Worm (Caenorhabditis elegans) whole organism, L4 larva: ENCODE data around the gene rga-5.

Experiments used
- F44E2.7 ChIP-seq: fragments of 200-800 bp; sonication (Bioruptor generic); IDR thresholded peaks from 2 replicates; pipeline ENCODE4 v2.1.2; 2022; ENCODE audit warnings: missing genetic modification characterization, missing compliant biosample characterization
- F49E8.2 ChIP-seq: sonication (generic microtip); optimal IDR thresholded peaks from 2 replicates; lab custom pipeline; 2016; ENCODE audit warnings: missing compliant biosample characterization, mild to moderate bottlenecking, missing genetic modification characterization, borderline replicate concordance
- T26A8.4 ChIP-seq: fragments of 200-800 bp; sonication (Bioruptor generic); IDR thresholded peaks from 2 replicates; pipeline ENCODE4 v1.3.6; 2022; ENCODE audit warnings: missing genetic modification characterization, missing compliant biosample characterization
- Y48G9A.11 ChIP-seq: fragments of 200-800 bp; sonication (Bioruptor generic); IDR thresholded peaks from 2 replicates; pipeline ENCODE4 v1.3.6; 2022; ENCODE audit warnings: missing genetic modification reagents, missing genetic modification characterization, missing compliant biosample characterization
- aha-1 ChIP-seq: fragments of 150-350 bp; peaks from one replicate; lab custom pipeline; 2014; ENCODE audit warnings: missing biosample characterization, missing genetic modification characterization
- aly-2 ChIP-seq: sonication (generic microtip); optimal IDR thresholded peaks from 2 replicates; lab custom pipeline; 2018; ENCODE audit warnings: missing biosample characterization, missing genetic modification characterization
- ama-1 ChIP-seq: fragments of 150-350 bp; optimal IDR thresholded peaks from 2 replicates; lab custom pipeline; 2014; ENCODE audit warnings: inconsistent platforms, mixed read lengths
- arid-1 ChIP-seq: fragments of 200-800 bp; sonication (Bioruptor generic); conservative IDR thresholded peaks from 2 replicates; pipeline ENCODE4 v1.3.6; 2022; ENCODE audit warnings: missing genetic modification reagents, missing genetic modification characterization, missing compliant biosample characterization
- cey-2 ChIP-seq: sonication (generic microtip); optimal IDR thresholded peaks from 3 replicates; lab custom pipeline; 2017; ENCODE audit warnings: missing genetic modification characterization, mild to moderate bottlenecking, missing compliant biosample characterization, antibody characterized with exemption, borderline replicate concordance; ENCODE audit not compliant: insufficient read depth
- daf-16 ChIP-seq, 3 experiments: sonication (generic microtip); optimal IDR thresholded peaks; 2 replicates each; lab custom pipeline; 2016 to 2017; ENCODE audit warnings: missing genetic modification characterization in 3 of 3, missing genetic modification reagents in 3 of 3, mild to moderate bottlenecking in 2 of 3, missing compliant biosample characterization in 2 of 3, missing biosample characterization in 1 of 3, moderate library complexity in 1 of 3
- dmd-8 ChIP-seq: fragments of 200-800 bp; sonication (Bioruptor generic); IDR thresholded peaks from 2 replicates; pipeline ENCODE4 v1.3.6; 2022; ENCODE audit warnings: missing genetic modification characterization, missing compliant biosample characterization
- duxl-1 ChIP-seq: sonication (generic microtip); optimal IDR thresholded peaks from 2 replicates; lab custom pipeline; 2016; ENCODE audit warnings: mild to moderate bottlenecking, missing genetic modification characterization, moderate library complexity, missing compliant biosample characterization; ENCODE audit not compliant: poor library complexity
- egl-43 ChIP-seq: fragments of 200-800 bp; sonication (Bioruptor generic); IDR thresholded peaks from 2 replicates; pipeline ENCODE4 v1.3.6; 2022; ENCODE audit warnings: missing genetic modification reagents, missing genetic modification characterization, missing compliant biosample characterization
- fkh-10 ChIP-seq: fragments of 150-350 bp; optimal IDR thresholded peaks from 2 replicates; lab custom pipeline; 2014; ENCODE audit warnings: missing biosample characterization, missing genetic modification reagents, missing genetic modification characterization
- hif-1 ChIP-seq, 2 experiments: sonication (generic microtip); optimal IDR thresholded peaks; 2 replicates each; lab custom pipeline; 2016 to 2017; ENCODE audit warnings: missing compliant biosample characterization in 2 of 2, missing genetic modification characterization in 2 of 2, missing genetic modification reagents in 2 of 2, missing genotype in 2 of 2, mild to moderate bottlenecking in 1 of 2
- lim-7 ChIP-seq: fragments of 200-800 bp; sonication (Bioruptor generic); IDR thresholded peaks from 2 replicates; pipeline ENCODE4 v1.3.6; 2022; ENCODE audit warnings: missing genetic modification characterization, missing compliant biosample characterization
- lin-1 ChIP-seq: fragments of 200-800 bp; sonication (Bioruptor generic); IDR thresholded peaks from 2 replicates; pipeline ENCODE4 v1.3.6; 2022; ENCODE audit warnings: missing genetic modification reagents, missing genetic modification characterization, missing compliant biosample characterization
- lin-29 ChIP-seq: fragments of 200-800 bp; sonication (Bioruptor generic); IDR thresholded peaks from 2 replicates; pipeline ENCODE4 v1.3.6; 2022; ENCODE audit warnings: missing genetic modification reagents, missing genetic modification characterization, missing compliant biosample characterization
- lin-38 ChIP-seq: fragments of 200-800 bp; sonication (Bioruptor generic); IDR thresholded peaks from 2 replicates; pipeline ENCODE4 v1.3.6; 2022; ENCODE audit warnings: missing genetic modification reagents, missing genetic modification characterization, missing compliant biosample characterization
- mdl-1 ChIP-seq, 2 experiments: fragments of 150-350 bp in 1 of 2; sonication (generic microtip) in 1 of 2; optimal IDR thresholded peaks; 2 replicates each; lab custom pipeline; 2014 to 2017; ENCODE audit warnings: missing biosample characterization in 2 of 2, missing genetic modification characterization in 2 of 2
- mdt-29 ChIP-seq: fragments of 200-800 bp; sonication (Bioruptor generic); IDR thresholded peaks from 2 replicates; pipeline ENCODE4 v1.3.6; 2022; ENCODE audit warnings: missing genetic modification reagents, missing genetic modification characterization, missing compliant biosample characterization
- mxl-2 ChIP-seq: fragments of 200-800 bp; sonication (Bioruptor generic); conservative IDR thresholded peaks from 2 replicates; pipeline ENCODE4 v1.3.6; 2022; ENCODE audit warnings: missing genetic modification reagents, missing genetic modification characterization, missing compliant biosample characterization
- mxl-3 ChIP-seq: fragments of 200-800 bp; sonication (Bioruptor generic); optimal IDR thresholded peaks from 2 replicates; lab custom pipeline; 2018; ENCODE audit warnings: mild to moderate bottlenecking, missing genetic modification characterization, missing compliant biosample characterization
- nhr-102 ChIP-seq: sonication (generic microtip); optimal IDR thresholded peaks from 2 replicates; lab custom pipeline; 2016; ENCODE audit warnings: mild to moderate bottlenecking, missing genetic modification characterization, moderate library complexity, missing compliant biosample characterization
- nhr-111 ChIP-seq: fragments of 200-800 bp; sonication (Bioruptor generic); optimal IDR thresholded peaks from 2 replicates; lab custom pipeline; 2018; ENCODE audit warnings: mild to moderate bottlenecking, missing genetic modification characterization, missing compliant biosample characterization
- nhr-28 ChIP-seq: fragments of 150-350 bp; optimal IDR thresholded peaks from 2 replicates; lab custom pipeline; 2014; ENCODE audit warnings: missing biosample characterization, missing genetic modification characterization
- nhr-41 ChIP-seq: fragments of 200-800 bp; sonication (Bioruptor generic); IDR thresholded peaks from 2 replicates; pipeline ENCODE4 v1.3.6; 2022; ENCODE audit warnings: missing genetic modification reagents, missing genetic modification characterization, missing compliant biosample characterization
- nhr-42 ChIP-seq: fragments of 200-800 bp; sonication (Bioruptor generic); IDR thresholded peaks from 2 replicates; pipeline ENCODE4 v1.3.6; 2022; ENCODE audit warnings: missing genetic modification characterization, missing compliant biosample characterization
- nhr-48 ChIP-seq: sonication (generic microtip); optimal IDR thresholded peaks from 2 replicates; lab custom pipeline; 2016; ENCODE audit warnings: mild to moderate bottlenecking, missing genetic modification characterization, missing compliant biosample characterization
- nhr-6 ChIP-seq: fragments of 150-350 bp; optimal IDR thresholded peaks from 2 replicates; lab custom pipeline; 2014; ENCODE audit warnings: missing biosample characterization, missing genetic modification characterization
- rbr-2 ChIP-seq: sonication (generic microtip); optimal IDR thresholded peaks from 2 replicates; lab custom pipeline; 2016; ENCODE audit warnings: missing genotype, missing genetic modification characterization, missing compliant biosample characterization
- snpc-1.2 ChIP-seq: fragments of 200-800 bp; sonication (Bioruptor generic); IDR thresholded peaks from 2 replicates; pipeline ENCODE4 v1.3.6; 2022; ENCODE audit warnings: missing genetic modification reagents, missing genetic modification characterization, missing compliant biosample characterization
- spr-3 ChIP-seq: fragments of 200-800 bp; sonication (Bioruptor generic); optimal IDR thresholded peaks from 2 replicates; lab custom pipeline; 2018; ENCODE audit warnings: mild to moderate bottlenecking, missing genetic modification characterization, missing compliant biosample characterization
- tag-97 ChIP-seq: fragments of 200-800 bp; sonication (Bioruptor generic); IDR thresholded peaks from 2 replicates; pipeline ENCODE4 v1.3.6; 2022; ENCODE audit warnings: missing genetic modification characterization, missing compliant biosample characterization
- tra-1 ChIP-seq: fragments of 200-800 bp; sonication (Bioruptor generic); IDR thresholded peaks from 2 replicates; pipeline ENCODE4 v1.3.6; 2022; ENCODE audit warnings: missing genetic modification reagents, missing genetic modification characterization, missing compliant biosample characterization
- unc-62 ChIP-seq, 3 experiments: fragments of 150-350 bp in 1 of 3; sonication (generic microtip); optimal IDR thresholded peaks in 2 of 3; peaks in 1 of 3; 1 replicate in 1 of 3; 2 replicates in 2 of 3; lab custom pipeline; 2014 to 2017; ENCODE audit warnings: missing biosample characterization in 3 of 3, missing genetic modification characterization in 3 of 3, missing genetic modification reagents in 3 of 3, missing genotype in 1 of 3
- zag-1 ChIP-seq: fragments of 150-350 bp; optimal IDR thresholded peaks from 2 replicates; lab custom pipeline; 2014; ENCODE audit warnings: missing biosample characterization, missing genetic modification characterization
- zfp-3 ChIP-seq: fragments of 200-800 bp; sonication (Bioruptor generic); conservative IDR thresholded peaks from 2 replicates; pipeline ENCODE4 v1.3.6; 2022; ENCODE audit warnings: missing genetic modification reagents, missing genetic modification characterization, missing compliant biosample characterization

Gene rga-5

DNA sequence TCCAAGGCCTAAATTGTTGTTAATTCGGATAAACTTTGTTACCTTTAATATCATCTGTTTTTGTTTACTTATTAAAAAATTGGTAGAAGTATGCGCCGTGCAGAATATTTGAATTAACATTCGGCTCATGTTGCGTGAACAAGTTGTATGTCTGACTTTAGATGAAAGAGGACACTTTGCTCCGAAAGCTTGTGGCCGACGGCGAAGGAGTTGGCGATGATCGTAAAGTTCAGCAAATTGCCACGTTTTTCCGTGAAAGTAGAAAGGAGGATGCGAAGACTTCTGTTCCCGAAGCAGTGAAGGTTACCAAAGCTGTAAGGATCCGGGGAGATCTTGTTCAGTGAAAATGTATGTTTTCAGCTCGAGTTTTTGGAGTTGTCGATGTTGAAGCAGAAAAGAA lies 54.9 kb downstream of the rga-5 start, which contains the start of gene thoc-7:
thoc-7 (plus strand) TSS at position 162 of the 400 bp plus-strand sequence.
- TF ChIP-seq aha-1 (tag; lab: Kevin White, UChicago) (peak; percentile 39), nhr-111 (GFP tag; lab: Kevin White, UChicago) (no peak), lim-7 (no peak), arid-1 (GFP tag; lab: Robert Waterston, UW) (0 out of 2 replicates have a peak, but pooled peaks have one; percentile 19), dmd-8 (GFP tag; lab: Robert Waterston, UW) (peak; percentile 75), F44E2.7 (GFP tag; lab: Robert Waterston, UW) (0 out of 2 replicates have a peak, but pooled peaks have one; percentile 65), nhr-42 (GFP tag; lab: Robert Waterston, UW) (no peak), egl-43 (GFP tag; lab: Robert Waterston, UW) (0 out of 2 replicates have a peak, but pooled peaks have one; percentile 58), nhr-6 (tag; lab: Kevin White, UChicago) (no peak), T26A8.4 (peak; percentile 53; the same call in 1 of the 2 replicates), snpc-1.2 (GFP tag; lab: Robert Waterston, UW) (peak; percentile 97), duxl-1 (no peak), zfp-3 (GFP tag; lab: Robert Waterston, UW) (0 out of 2 replicates have a peak, but pooled peaks have one; percentile 43), mdl-1 (tag; optimal IDR thresholded peaks at IDR 0.05; lab: Kevin White, UChicago) (no peak), fkh-10 (GFP tag; lab: Kevin White, UChicago) (no peak), ama-1 (lab: Kevin White, UChicago) (peak; percentile 71), mdt-29 (GFP tag; lab: Robert Waterston, UW) (peak; percentile 60), mxl-2 (GFP tag; lab: Robert Waterston, UW) (no peak), nhr-41 (no peak), hif-1 (tag; optimal IDR thresholded peaks at IDR 0.05; lab: Kevin White, UChicago) (no peak), F49E8.2 (tag; lab: Kevin White, UChicago) (peak; percentile 87), lin-38 (GFP tag; lab: Robert Waterston, UW) (peak; percentile 58), spr-3 (GFP tag; lab: Kevin White, UChicago) (peak; percentile 35), tag-97 (GFP tag; lab: Robert Waterston, UW) (no peak), mxl-3 (no peak), cey-2 (tag; lab: Kevin White, UChicago) (no peak), daf-16 (GFP tag; optimal IDR thresholded peaks at IDR 0.05; lab: Kevin White, UChicago) (no peak), daf-16 (tag; optimal IDR thresholded peaks at IDR 0.05; lab: Kevin White, UChicago) (peak; percentile 6), unc-62 (GFP tag; optimal IDR thresholded peaks at IDR 0.05 in 1 of 2; lab: Kevin White, UChicago) (no peak), unc-62 (tag; optimal IDR thresholded peaks at IDR 0.05; lab: Kevin White, UChicago) (no peak), lin-1 (GFP tag; lab: Robert Waterston, UW) (peak; percentile 24; the same call in 1 of the 2 replicates), zag-1 (tag; lab: Kevin White, UChicago) (no peak), Y48G9A.11 (peak; percentile 80), nhr-48 (tag; lab: Kevin White, UChicago) (no peak), tra-1 (GFP tag; lab: Robert Waterston, UW) (0 out of 2 replicates have a peak, but pooled peaks have one; percentile 58), rbr-2 (tag; lab: Kevin White, UChicago) (peak; percentile 5)

DNA sequence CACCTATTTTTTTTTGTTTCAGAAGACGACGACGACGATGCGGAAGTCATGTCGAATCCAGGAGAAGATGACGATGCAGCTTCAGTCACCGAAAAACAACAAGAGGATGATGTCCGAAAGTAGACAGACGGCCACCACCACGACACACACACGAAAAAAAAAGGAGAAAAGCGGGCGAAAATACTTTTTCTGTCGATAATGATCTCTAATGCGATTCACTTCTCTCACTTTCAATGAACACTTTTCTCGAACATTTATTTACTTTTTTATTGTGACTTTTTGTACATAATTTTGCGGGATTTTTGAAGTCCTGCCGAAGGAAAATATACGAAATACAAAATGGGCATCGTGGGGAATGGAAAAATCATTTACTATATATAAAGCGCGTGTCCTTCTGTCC lies 56.2 kb downstream of the rga-5 start:
- TF ChIP-seq hif-1 (tag; optimal IDR thresholded peaks at IDR 0.05; lab: Kevin White, UChicago) = no peak
- peak; percentile 2 for TF ChIP-seq nhr-28 (tag; lab: Kevin White, UChicago)
- no peak for TF ChIP-seq nhr-102 (tag; lab: Kevin White, UChicago)
- no peak for TF ChIP-seq aly-2 (tag; lab: Kevin White, UChicago)
- no peak for TF ChIP-seq lin-29 (GFP tag; lab: Robert Waterston, UW)
